Worm (Caenorhabditis elegans) whole organism, early embryonic: ENCODE results near the gene F38B7.3.

ENCODE experiments used
- B0310.2 ChIP-seq: sonication (generic microtip); optimal IDR thresholded peaks from 2 replicates; lab custom pipeline; 2016; ENCODE audit warnings: mild to moderate bottlenecking, missing genetic modification characterization, missing compliant biosample characterization
- F13C5.2 ChIP-seq: sonication (generic microtip); optimal IDR thresholded peaks from 2 replicates; lab custom pipeline; 2017; ENCODE audit warnings: mild to moderate bottlenecking, missing genetic modification characterization, inconsistent platforms, missing compliant biosample characterization
- aly-1 ChIP-seq: sonication (generic microtip); optimal IDR thresholded peaks from 2 replicates; lab custom pipeline; 2016; ENCODE audit warnings: missing genetic modification characterization, missing compliant biosample characterization
- ama-1 ChIP-seq: fragments of 150-350 bp; optimal IDR thresholded peaks from 2 replicates; lab custom pipeline; 2014
- ceh-13 ChIP-seq: fragments of 200-800 bp; sonication (Bioruptor generic); optimal IDR thresholded peaks from 2 replicates; lab custom pipeline; 2018; ENCODE audit warnings: mild to moderate bottlenecking, missing genetic modification characterization, missing compliant biosample characterization
- ceh-36 ChIP-seq: sonication (generic microtip); optimal IDR thresholded peaks from 2 replicates; lab custom pipeline; 2016; ENCODE audit warnings: missing genetic modification characterization, inconsistent platforms, missing compliant biosample characterization
- ets-7 ChIP-seq: sonication (generic microtip); optimal IDR thresholded peaks from 2 replicates; lab custom pipeline; 2016; ENCODE audit warnings: missing genotype, missing genetic modification characterization, missing compliant biosample characterization
- flt-1 ChIP-seq: fragments of 200-800 bp; sonication (Bioruptor generic); IDR thresholded peaks from 2 replicates; pipeline ENCODE4 v1.3.6; 2022; ENCODE audit warnings: missing genetic modification characterization, missing compliant biosample characterization
- hmbx-1 ChIP-seq: sonication (generic microtip); optimal IDR thresholded peaks from 2 replicates; lab custom pipeline; 2016; ENCODE audit warnings: mild to moderate bottlenecking, missing genetic modification characterization, missing compliant biosample characterization
- hmg-4 ChIP-seq: fragments of 200-800 bp; sonication (Bioruptor generic); optimal IDR thresholded peaks from 2 replicates; lab custom pipeline; 2018; ENCODE audit warnings: mild to moderate bottlenecking, missing genetic modification characterization, missing compliant biosample characterization
- hnd-1 ChIP-seq: sonication (generic microtip); optimal IDR thresholded peaks from 2 replicates; lab custom pipeline; 2016; ENCODE audit warnings: missing genetic modification characterization, missing compliant biosample characterization
- pes-1 ChIP-seq: fragments of 200-800 bp; sonication (Bioruptor generic); IDR thresholded peaks from 2 replicates; pipeline ENCODE4 v1.3.6; 2022; ENCODE audit warnings: missing genetic modification reagents, missing genetic modification characterization, missing compliant biosample characterization
- scrt-1 ChIP-seq: fragments of 200-800 bp; sonication (Bioruptor generic); IDR thresholded peaks from 2 replicates; pipeline ENCODE4 v1.3.6; 2022; ENCODE audit warnings: missing genetic modification characterization, missing compliant biosample characterization
- sea-1 ChIP-seq: fragments of 200-800 bp; sonication (Bioruptor generic); conservative IDR thresholded peaks from 2 replicates; pipeline ENCODE4 v1.3.6; 2022; ENCODE audit warnings: missing genetic modification characterization, missing compliant biosample characterization
- tbx-11 ChIP-seq: fragments of 200-800 bp; sonication (Bioruptor generic); IDR thresholded peaks from 2 replicates; pipeline ENCODE4 v1.3.6; 2022; ENCODE audit warnings: missing genetic modification characterization, missing compliant biosample characterization
- tbx-37 ChIP-seq: fragments of 200-800 bp; sonication (Bioruptor generic); conservative IDR thresholded peaks from 2 replicates; pipeline ENCODE4 v1.3.6; 2022; ENCODE audit warnings: missing genetic modification reagents, missing genetic modification characterization, missing compliant biosample characterization
- tra-4 ChIP-seq: sonication (generic microtip); optimal IDR thresholded peaks from 2 replicates; lab custom pipeline; 2017; ENCODE audit warnings: missing genetic modification characterization, missing compliant biosample characterization

Gene F38B7.3

DNA sequence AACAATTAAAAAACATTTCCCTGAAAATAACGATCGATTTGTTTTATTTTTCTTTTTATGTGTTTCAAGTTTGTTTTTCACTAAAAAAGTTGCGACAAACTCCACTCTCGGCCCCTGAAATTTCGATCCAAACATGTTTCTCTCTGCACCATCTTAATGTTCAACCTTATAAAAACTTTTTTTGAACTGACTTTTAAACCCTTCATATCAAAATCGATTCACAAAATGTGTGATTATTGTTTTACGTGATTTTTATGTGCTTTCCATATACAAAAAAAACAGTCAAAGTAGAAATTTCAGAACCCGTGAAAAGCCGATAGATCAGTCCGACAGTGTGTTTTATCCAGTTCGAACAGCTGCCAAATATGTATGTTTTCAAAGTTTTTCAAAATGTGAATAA is 21.4 kb upstream of the F38B7.3 start, which contains the start of gene ccch-1:
Gene ccch-1 (plus strand): TSS at position 301 of the 400 bp plus-strand sequence.
- no peak for TF ChIP-seq ama-1 (lab: Kevin White, UChicago)
- no peak for TF ChIP-seq sea-1 (GFP tag; lab: Robert Waterston, UW)
- TF ChIP-seq pes-1 (GFP tag; lab: Robert Waterston, UW) = no peak
- TF ChIP-seq hmg-4 (GFP tag; lab: Kevin White, UChicago) = no peak
- no peak for TF ChIP-seq tbx-37 (GFP tag; lab: Robert Waterston, UW)
- no peak for TF ChIP-seq ceh-13 (GFP tag; lab: Kevin White, UChicago)
- no peak for TF ChIP-seq ets-7 (tag; lab: Kevin White, UChicago)
- TF ChIP-seq tra-4 = no peak
- no peak for TF ChIP-seq F13C5.2
- TF ChIP-seq flt-1 (GFP tag; lab: Robert Waterston, UW) = no peak
- no peak for TF ChIP-seq aly-1 (tag; lab: Kevin White, UChicago)
- no peak for TF ChIP-seq hmbx-1 (tag; lab: Kevin White, UChicago)
- no peak for TF ChIP-seq B0310.2

- no peak for TF ChIP-seq tbx-37 (GFP tag; lab: Robert Waterston, UW)
- no peak for TF ChIP-seq flt-1 (GFP tag; lab: Robert Waterston, UW)
- TF ChIP-seq scrt-1 (GFP tag; lab: Robert Waterston, UW) = 0 out of 2 replicates have a peak, but pooled peaks have one; percentile 26
- no peak for TF ChIP-seq ama-1 (lab: Kevin White, UChicago)
- TF ChIP-seq ceh-13 (GFP tag; lab: Kevin White, UChicago) = no peak
- no peak for TF ChIP-seq ets-7 (tag; lab: Kevin White, UChicago)
Observed at ce11 chrV:11528633-11529327, 20.1 kb upstream of the F38B7.3 start.

DNA sequence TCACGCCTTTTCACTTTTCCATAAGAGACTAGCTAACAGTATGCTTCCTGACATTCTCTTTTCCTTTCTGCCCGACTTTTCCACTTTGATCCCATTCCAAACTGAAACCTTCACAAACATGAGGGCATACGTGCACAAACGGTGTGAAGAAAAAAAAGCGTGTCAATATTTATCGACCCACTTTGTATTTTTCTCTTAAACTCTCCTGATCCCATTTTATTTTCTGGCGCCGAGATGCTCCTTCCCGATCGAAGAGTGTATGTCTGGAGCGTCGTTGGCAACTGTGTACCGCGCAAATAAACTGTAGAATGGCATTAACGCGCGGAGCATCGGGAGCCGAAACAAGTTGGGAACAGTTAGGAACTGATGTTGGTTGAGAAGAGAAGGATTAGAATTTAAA is 19.4 kb upstream of the F38B7.3 start:
- TF ChIP-seq B0310.2 (no peak), tbx-11 (GFP tag; lab: Robert Waterston, UW) (no peak), flt-1 (GFP tag; lab: Robert Waterston, UW) (no peak), ceh-13 (GFP tag; lab: Kevin White, UChicago) (no peak), hmbx-1 (tag; lab: Kevin White, UChicago) (no peak), ceh-36 (no peak), aly-1 (tag; lab: Kevin White, UChicago) (no peak), tbx-37 (GFP tag; lab: Robert Waterston, UW) (no peak), hnd-1 (tag; lab: Kevin White, UChicago) (no peak), ets-7 (tag; lab: Kevin White, UChicago) (no peak), sea-1 (GFP tag; lab: Robert Waterston, UW) (no peak)

DNA sequence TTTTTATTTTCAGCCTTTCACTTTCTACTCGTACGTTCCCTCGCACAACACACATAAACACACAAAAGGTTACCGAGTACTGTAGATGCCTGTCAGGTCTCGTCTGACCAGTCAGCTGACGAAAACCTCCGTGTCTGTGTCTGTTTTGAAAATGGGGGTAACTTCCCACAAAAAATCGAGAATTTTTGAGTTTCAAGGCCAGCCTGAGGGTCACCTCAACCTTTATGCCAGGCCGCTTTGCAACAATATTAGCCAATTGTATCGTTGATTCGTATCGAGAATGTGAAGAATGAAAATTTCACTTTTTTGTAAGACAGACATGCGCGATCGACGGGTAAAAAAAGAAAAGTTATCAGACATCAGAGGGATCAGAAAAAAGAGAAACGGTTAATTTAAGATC is 17.8 kb upstream of the F38B7.3 start:
- no peak for TF ChIP-seq F13C5.2
- TF ChIP-seq flt-1 (GFP tag; lab: Robert Waterston, UW) = no peak
- TF ChIP-seq hmbx-1 (tag; lab: Kevin White, UChicago) = no peak
- TF ChIP-seq aly-1 (tag; lab: Kevin White, UChicago) = no peak
- TF ChIP-seq hnd-1 (tag; lab: Kevin White, UChicago) = no peak
- no peak for TF ChIP-seq tra-4

- TF ChIP-seq scrt-1 (GFP tag; lab: Robert Waterston, UW) (no peak), hmg-4 (GFP tag; lab: Kevin White, UChicago) (peak; percentile 60), ceh-13 (GFP tag; lab: Kevin White, UChicago) (no peak)
Observed at ce11 chrV:11531831-11532534, 16.9 kb upstream of the F38B7.3 start.

ce11 chrV:11532535-11532853 is 16.4 kb upstream of the F38B7.3 start:
- TF ChIP-seq flt-1 (GFP tag; lab: Robert Waterston, UW) = no peak
- no peak for TF ChIP-seq F13C5.2
- TF ChIP-seq sea-1 (GFP tag; lab: Robert Waterston, UW) = no peak
- TF ChIP-seq scrt-1 (GFP tag; lab: Robert Waterston, UW) = no peak
- TF ChIP-seq ceh-13 (GFP tag; lab: Kevin White, UChicago) = no peak
- TF ChIP-seq hnd-1 (tag; lab: Kevin White, UChicago) = no peak
- TF ChIP-seq hmg-4 (GFP tag; lab: Kevin White, UChicago) = no peak
- no peak for TF ChIP-seq tra-4
- no peak for TF ChIP-seq aly-1 (tag; lab: Kevin White, UChicago)
- no peak for TF ChIP-seq hmbx-1 (tag; lab: Kevin White, UChicago)
- no peak for TF ChIP-seq ets-7 (tag; lab: Kevin White, UChicago)
- TF ChIP-seq ama-1 (lab: Kevin White, UChicago) = no peak
- TF ChIP-seq ceh-36 = no peak
- TF ChIP-seq tbx-37 (GFP tag; lab: Robert Waterston, UW) = no peak
- no peak for TF ChIP-seq pes-1 (GFP tag; lab: Robert Waterston, UW)
- no peak for TF ChIP-seq tbx-11 (GFP tag; lab: Robert Waterston, UW)
- TF ChIP-seq B0310.2 = no peak

DNA sequence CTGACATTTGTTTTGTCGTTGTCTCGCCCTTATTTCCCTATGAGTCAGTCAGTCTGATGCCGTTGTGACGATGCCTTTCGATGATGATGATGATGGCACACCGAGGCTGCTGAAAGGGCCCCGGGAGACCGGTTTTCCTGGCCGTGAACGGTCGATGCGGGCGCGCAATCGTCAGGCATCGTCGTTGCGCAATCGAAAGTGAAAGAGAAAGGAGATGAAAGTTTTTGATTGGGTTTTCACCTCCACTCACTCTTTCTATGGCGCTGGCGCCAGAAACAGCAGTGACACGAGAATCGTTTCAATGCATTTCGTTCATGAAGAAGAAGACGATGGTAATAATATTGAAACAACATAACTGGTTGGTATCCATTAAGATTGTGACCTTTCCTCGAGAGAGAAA is 15.9 kb upstream of the F38B7.3 start:
- TF ChIP-seq sea-1 (GFP tag; lab: Robert Waterston, UW) (no peak), ceh-36 (no peak), tra-4 (no peak), tbx-37 (GFP tag; lab: Robert Waterston, UW) (no peak), ama-1 (lab: Kevin White, UChicago) (no peak), hmg-4 (GFP tag; lab: Kevin White, UChicago) (no peak), flt-1 (GFP tag; lab: Robert Waterston, UW) (no peak)
